Worm (Caenorhabditis elegans) whole organism, mixed stage, embryonic: ENCODE data around the gene C34H4.5.

Source experiments
- M03D4.4 ChIP-seq: sonication (generic microtip); optimal IDR thresholded peaks from 2 replicates; lab custom pipeline; 2017; ENCODE audit warnings: mild to moderate bottlenecking, missing genetic modification characterization, missing compliant biosample characterization
- ces-1 ChIP-seq: fragments of 150-350 bp; optimal IDR thresholded peaks from 2 replicates; lab custom pipeline; 2014; ENCODE audit warnings: missing biosample characterization, missing genetic modification reagents, missing genetic modification characterization
- elt-1 ChIP-seq: sonication (generic microtip); optimal IDR thresholded peaks from 2 replicates; lab custom pipeline; 2017; ENCODE audit warnings: missing genetic modification characterization, mild to moderate bottlenecking, missing compliant biosample characterization, antibody characterized with exemption, moderate library complexity, borderline replicate concordance; ENCODE audit not compliant: insufficient read depth
- lin-13 ChIP-seq: fragments of 150-350 bp; optimal IDR thresholded peaks from 2 replicates; lab custom pipeline; 2014; ENCODE audit warnings: missing biosample characterization, missing genetic modification characterization
- lin-32 ChIP-seq: fragments of 200-800 bp; sonication (Bioruptor generic); optimal IDR thresholded peaks from 2 replicates; lab custom pipeline; 2018; ENCODE audit warnings: mild to moderate bottlenecking, missing genetic modification characterization, missing compliant biosample characterization
- pha-4 ChIP-seq: fragments of 150-350 bp; optimal IDR thresholded peaks from 2 replicates; lab custom pipeline; 2018; ENCODE audit warnings: missing biosample characterization, missing genetic modification reagents, missing genetic modification characterization
- snpc-4 ChIP-seq: fragments of 150-350 bp; optimal IDR thresholded peaks from 2 replicates; lab custom pipeline; 2014; ENCODE audit warnings: missing biosample characterization, missing genetic modification characterization
- sptf-1 ChIP-seq: sonication (generic microtip); optimal IDR thresholded peaks from 2 replicates; lab custom pipeline; 2017; ENCODE audit warnings: mild to moderate bottlenecking, missing genetic modification characterization, moderate library complexity, missing compliant biosample characterization
- unc-39 ChIP-seq: fragments of 150-350 bp; optimal IDR thresholded peaks from 2 replicates; lab custom pipeline; 2014; ENCODE audit warnings: missing biosample characterization, missing genetic modification characterization

DNA sequence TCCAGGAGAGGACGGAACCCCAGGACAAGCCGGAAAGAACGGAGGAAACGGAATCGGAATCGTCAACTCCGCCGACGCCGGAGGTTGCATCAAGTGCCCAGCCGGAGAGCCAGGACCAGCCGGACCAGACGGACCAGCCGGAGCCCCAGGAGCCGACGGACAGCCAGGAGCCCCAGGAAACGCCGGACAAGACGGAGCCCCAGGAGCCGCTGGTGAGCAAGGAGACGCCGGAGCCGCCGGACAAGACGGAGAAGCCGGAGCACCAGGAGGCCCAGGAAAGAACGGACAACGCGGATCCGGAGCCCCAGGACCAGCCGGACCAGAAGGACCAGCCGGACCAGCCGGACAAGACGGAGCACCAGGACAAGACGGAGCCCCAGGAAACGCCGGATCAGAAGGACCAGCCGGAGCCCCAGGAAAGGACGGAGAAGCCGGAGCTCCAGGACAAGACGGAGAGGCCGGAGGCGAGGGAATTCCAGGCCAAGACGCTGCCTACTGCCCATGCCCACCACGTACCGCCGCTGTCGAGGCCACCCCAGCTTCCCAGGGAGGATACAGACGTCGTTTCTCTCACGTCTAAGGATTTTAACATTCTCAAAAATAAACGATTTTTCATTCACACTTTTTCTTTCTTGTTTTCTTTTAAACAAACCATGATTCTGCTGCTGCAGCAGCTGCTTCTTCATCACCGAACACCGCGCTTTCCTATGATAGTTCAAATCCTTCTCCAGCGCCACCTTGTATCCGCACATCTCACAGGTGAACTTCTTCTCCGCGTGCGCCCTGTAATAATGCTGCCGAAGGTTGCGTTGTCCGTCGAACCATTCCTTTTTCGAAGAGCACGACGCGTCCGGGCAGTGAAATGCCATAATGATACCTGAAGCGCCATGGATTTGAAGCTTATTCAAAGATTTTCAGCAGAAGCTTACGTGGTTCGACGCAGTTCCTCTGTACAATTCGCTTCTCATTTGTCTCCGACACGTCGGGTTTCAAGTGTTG, 637 bp downstream of the C34H4.5 start:
- TF ChIP-seq lin-13 (tag; lab: Kevin White, UChicago): no peak
- TF ChIP-seq ces-1 (GFP tag; lab: Kevin White, UChicago): no peak
- TF ChIP-seq pha-4: no peak
- TF ChIP-seq unc-39 (tag; lab: Kevin White, UChicago): no peak
- TF ChIP-seq elt-1 (tag; lab: Kevin White, UChicago): no peak
- no peak for TF ChIP-seq lin-32 (GFP tag; lab: Kevin White, UChicago)
- no peak for TF ChIP-seq snpc-4 (tag; lab: Kevin White, UChicago)
- TF ChIP-seq sptf-1 (tag; lab: Kevin White, UChicago): no peak
- TF ChIP-seq M03D4.4 (tag; lab: Kevin White, UChicago): no peak
